Worm (Caenorhabditis elegans): ENCODE results near the gene vps-53.

- TF ChIP-seq med-1 (GFP tag; optimal IDR thresholded peaks at IDR 0.05; ENCODE audit: insufficient read depth), result no peak
- no peak for TF ChIP-seq cog-1 (tag; optimal IDR thresholded peaks at IDR 0.05)
- no peak for TF ChIP-seq T22C8.4 (GFP tag; IDR thresholded peaks at IDR 0.05)
- TF ChIP-seq ztf-29 (GFP tag; IDR thresholded peaks at IDR 0.05), result no peak
- TF ChIP-seq flt-1 (GFP tag; IDR thresholded peaks at IDR 0.05), result 0 out of 2 replicates have a peak, but pooled peaks have one; percentile 50
- TF ChIP-seq klf-2 (GFP tag; conservative IDR thresholded peaks at IDR 0.05), result no peak
- TF ChIP-seq tab-1 (GFP tag; IDR thresholded peaks at IDR 0.05), result no peak
- TF ChIP-seq ref-1 (GFP tag; conservative IDR thresholded peaks at IDR 0.05), result no peak
Observed at ce11 chrIII:9768023-9768422, 10.7 kb upstream of the vps-53 start.

All from whole organism, midembryonic.